Worm (Caenorhabditis elegans) whole organism, L3 larva: Measurements from ENCODE around the gene C09F5.1.

Experiments used
- R02D3.7 ChIP-seq: fragments of 150-350 bp; optimal IDR thresholded peaks from 2 replicates; lab custom pipeline; 2014; ENCODE audit warnings: missing biosample characterization, missing genetic modification characterization
- ZK546.5 ChIP-seq: sonication (generic microtip); optimal IDR thresholded peaks from 2 replicates; lab custom pipeline; 2017; ENCODE audit warnings: missing biosample characterization, missing genetic modification characterization
- aly-2 ChIP-seq: fragments of 150-350 bp; optimal IDR thresholded peaks from 2 replicates; lab custom pipeline; 2014; ENCODE audit warnings: missing biosample characterization, missing genetic modification characterization
- ama-1 ChIP-seq: fragments of 150-350 bp; optimal IDR thresholded peaks from 2 replicates; lab custom pipeline; 2018
- ceh-16 ChIP-seq: sonication (generic microtip); optimal IDR thresholded peaks from 2 replicates; lab custom pipeline; 2017; ENCODE audit warnings: missing biosample characterization, missing genetic modification characterization
- ceh-28 ChIP-seq: fragments of 150-350 bp; optimal IDR thresholded peaks from 2 replicates; lab custom pipeline; 2014; ENCODE audit warnings: missing biosample characterization, missing genetic modification reagents, missing genetic modification characterization
- ceh-82 ChIP-seq: fragments of 150-350 bp; optimal IDR thresholded peaks from 2 replicates; lab custom pipeline; 2014; ENCODE audit warnings: missing biosample characterization, missing genetic modification characterization
- egl-27 ChIP-seq: sonication (generic microtip); optimal IDR thresholded peaks from 4 replicates; lab custom pipeline; 2017; ENCODE audit warnings: missing biosample characterization, missing genetic modification reagents, missing genetic modification characterization
- egl-5 ChIP-seq: fragments of 150-350 bp; optimal IDR thresholded peaks from 2 replicates; lab custom pipeline; 2017; ENCODE audit warnings: missing biosample characterization, missing genetic modification reagents, missing genetic modification characterization, inconsistent platforms
- elt-1 ChIP-seq: fragments of 150-350 bp; optimal IDR thresholded peaks from 2 replicates; lab custom pipeline; 2014; ENCODE audit warnings: missing biosample characterization, missing genetic modification characterization
- elt-2 ChIP-seq: sonication (generic microtip); optimal IDR thresholded peaks from 2 replicates; lab custom pipeline; 2016; ENCODE audit warnings: missing genetic modification reagents, mild to moderate bottlenecking, missing genetic modification characterization, missing compliant biosample characterization
- elt-3 ChIP-seq, 3 experiments: fragments of 150-350 bp in 1 of 3; sonication (generic microtip) in 2 of 3; optimal IDR thresholded peaks; 2 replicates in 2 of 3; 4 replicates in 1 of 3; lab custom pipeline; 2014 to 2017; ENCODE audit warnings: missing biosample characterization in 3 of 3, missing genetic modification characterization in 3 of 3
- fkh-10 ChIP-seq: sonication (generic microtip); optimal IDR thresholded peaks from 2 replicates; lab custom pipeline; 2017; ENCODE audit warnings: missing biosample characterization, missing genetic modification reagents, missing genetic modification characterization
- fkh-2 ChIP-seq: fragments of 150-350 bp; optimal IDR thresholded peaks from 2 replicates; lab custom pipeline; 2014; ENCODE audit warnings: missing biosample characterization, missing genetic modification reagents, missing genetic modification characterization
- fos-1 ChIP-seq: fragments of 150-350 bp; optimal IDR thresholded peaks from 2 replicates; lab custom pipeline; 2014; ENCODE audit warnings: missing biosample characterization, missing genetic modification characterization
- hmg-11 ChIP-seq: sonication (generic microtip); optimal IDR thresholded peaks from 2 replicates; lab custom pipeline; 2016; ENCODE audit warnings: missing genetic modification characterization, missing compliant biosample characterization
- jun-1 ChIP-seq: fragments of 150-350 bp; optimal IDR thresholded peaks from 2 replicates; lab custom pipeline; 2014; ENCODE audit warnings: missing biosample characterization, missing genetic modification reagents, missing genetic modification characterization
- lin-15B ChIP-seq: fragments of 150-350 bp; optimal IDR thresholded peaks from 2 replicates; lab custom pipeline; 2014; ENCODE audit warnings: missing biosample characterization, missing genetic modification characterization
- lin-39 ChIP-seq: fragments of 150-350 bp; optimal IDR thresholded peaks from 2 replicates; lab custom pipeline; 2018; ENCODE audit warnings: missing biosample characterization, missing genetic modification reagents, missing genetic modification characterization
- lsy-12 ChIP-seq: sonication (generic microtip); optimal IDR thresholded peaks from 2 replicates; lab custom pipeline; 2016; ENCODE audit warnings: mild to moderate bottlenecking, missing genetic modification characterization, missing compliant biosample characterization
- mml-1 ChIP-seq: fragments of 150-350 bp; sonication (generic microtip); optimal IDR thresholded peaks from 3 replicates; lab custom pipeline; 2014; ENCODE audit warnings: missing biosample characterization, missing genetic modification characterization
- nfya-1 ChIP-seq: sonication (generic microtip); optimal IDR thresholded peaks from 2 replicates; lab custom pipeline; 2017; ENCODE audit warnings: missing genetic modification characterization, mild to moderate bottlenecking, missing compliant biosample characterization, antibody characterized with exemption, moderate library complexity; ENCODE audit not compliant: insufficient read depth
- nhr-11 ChIP-seq: fragments of 150-350 bp; optimal IDR thresholded peaks from 2 replicates; lab custom pipeline; 2014; ENCODE audit warnings: missing biosample characterization, missing genetic modification characterization
- nhr-12 ChIP-seq: fragments of 150-350 bp; optimal IDR thresholded peaks from 2 replicates; lab custom pipeline; 2014; ENCODE audit warnings: missing biosample characterization, missing genetic modification characterization
- nhr-23 ChIP-seq: fragments of 150-350 bp; optimal IDR thresholded peaks from 2 replicates; lab custom pipeline; 2014; ENCODE audit warnings: missing biosample characterization, missing genetic modification reagents, missing genetic modification characterization
- nhr-237 ChIP-seq: fragments of 150-350 bp; optimal IDR thresholded peaks from 2 replicates; lab custom pipeline; 2014; ENCODE audit warnings: missing biosample characterization, missing genetic modification characterization
- nhr-25 ChIP-seq: sonication (generic microtip); optimal IDR thresholded peaks from 2 replicates; lab custom pipeline; 2017; ENCODE audit warnings: missing biosample characterization, missing genetic modification characterization
- nhr-28 ChIP-seq: fragments of 150-350 bp; optimal IDR thresholded peaks from 2 replicates; lab custom pipeline; 2014; ENCODE audit warnings: missing biosample characterization, missing genetic modification characterization
- nhr-43 ChIP-seq: sonication (generic microtip); optimal IDR thresholded peaks from 2 replicates; lab custom pipeline; 2016; ENCODE audit warnings: mild to moderate bottlenecking, missing genetic modification characterization, missing compliant biosample characterization; ENCODE audit not compliant: poor library complexity, severe bottlenecking
- nhr-67 ChIP-seq: fragments of 150-350 bp; optimal IDR thresholded peaks from 2 replicates; lab custom pipeline; 2014; ENCODE audit warnings: missing biosample characterization, missing genetic modification characterization
- pha-4 ChIP-seq: fragments of 150-350 bp; optimal IDR thresholded peaks from 2 replicates; lab custom pipeline; 2014; ENCODE audit warnings: missing biosample characterization, missing genetic modification reagents, missing genetic modification characterization
- pqm-1 ChIP-seq: fragments of 150-350 bp; optimal IDR thresholded peaks from 2 replicates; lab custom pipeline; 2017; ENCODE audit warnings: missing biosample characterization, missing genetic modification characterization, inconsistent platforms
- sea-2 ChIP-seq: fragments of 150-350 bp; sonication (generic microtip); optimal IDR thresholded peaks from 4 replicates; lab custom pipeline; 2014; ENCODE audit warnings: missing biosample characterization, missing genetic modification reagents, missing genetic modification characterization
- snpc-4 ChIP-seq: fragments of 150-350 bp; optimal IDR thresholded peaks from 2 replicates; lab custom pipeline; 2014; ENCODE audit warnings: missing biosample characterization, missing genetic modification characterization
- tbx-2 ChIP-seq: sonication (generic microtip); optimal IDR thresholded peaks from 2 replicates; lab custom pipeline; 2016; ENCODE audit warnings: mild to moderate bottlenecking, missing genetic modification characterization, missing compliant biosample characterization
- zag-1 ChIP-seq: fragments of 150-350 bp; optimal IDR thresholded peaks from 2 replicates; lab custom pipeline; 2014; ENCODE audit warnings: missing biosample characterization, missing genetic modification characterization
- ztf-11 ChIP-seq: fragments of 150-350 bp; optimal IDR thresholded peaks from 2 replicates; lab custom pipeline; 2014; ENCODE audit warnings: missing biosample characterization, missing genetic modification characterization

The C09F5.1 gene

ce11 chrIII:644660-645059 is 13.8 kb upstream of the C09F5.1 start:
- no peak for TF ChIP-seq nhr-237 (tag; lab: Kevin White, UChicago)
- no peak for TF ChIP-seq R02D3.7 (tag; lab: Kevin White, UChicago)
- no peak for TF ChIP-seq aly-2 (tag; lab: Kevin White, UChicago)
- TF ChIP-seq ceh-28 = no peak
- TF ChIP-seq snpc-4 = no peak
- no peak for TF ChIP-seq elt-3 (tag; optimal IDR thresholded peaks at IDR 0.05; lab: Kevin White, UChicago)
- no peak for TF ChIP-seq ama-1 (lab: Kevin White, UChicago)
- TF ChIP-seq nhr-67 (tag; lab: Kevin White, UChicago) = no peak
- no peak for TF ChIP-seq elt-2
- TF ChIP-seq ztf-11 (tag; lab: Kevin White, UChicago) = no peak
- no peak for TF ChIP-seq nhr-25
- no peak for TF ChIP-seq fos-1 (tag; lab: Kevin White, UChicago)
- TF ChIP-seq ceh-82 = no peak

- TF ChIP-seq lsy-12 (tag; lab: Kevin White, UChicago) (no peak), lin-39 (tag; lab: Kevin White, UChicago) (no peak), fos-1 (tag; lab: Kevin White, UChicago) (no peak), pqm-1 (tag; lab: Kevin White, UChicago) (no peak), nfya-1 (no peak), hmg-11 (tag; lab: Kevin White, UChicago) (no peak), ztf-11 (tag; lab: Kevin White, UChicago) (no peak), tbx-2 (tag; lab: Kevin White, UChicago) (no peak), ZK546.5 (tag; lab: Kevin White, UChicago) (no peak), nhr-43 (tag; lab: Kevin White, UChicago) (no peak), ceh-16 (no peak), zag-1 (tag; lab: Kevin White, UChicago) (no peak), fkh-2 (tag; lab: Kevin White, UChicago) (no peak), lin-15B (tag; lab: Kevin White, UChicago) (no peak), nhr-11 (tag; lab: Kevin White, UChicago) (no peak)
Measured at ce11 chrIII:646454-646853, 12.1 kb upstream of the C09F5.1 start, which contains the start of gene orai-1. orai-1 (plus strand) TSS chrIII:646754.

- TF ChIP-seq pha-4 (tag; lab: Kevin White, UChicago) = peak; percentile 78
- TF ChIP-seq ceh-16 = no peak
- no peak for TF ChIP-seq nhr-28 (tag; lab: Kevin White, UChicago)
- TF ChIP-seq nhr-23 (tag; lab: Kevin White, UChicago) = peak; percentile 19
- TF ChIP-seq nhr-237 (tag; lab: Kevin White, UChicago) = no peak
- TF ChIP-seq nfya-1 = peak; percentile 26
- TF ChIP-seq fkh-10 = no peak
- TF ChIP-seq R02D3.7 (tag; lab: Kevin White, UChicago) = no peak
- TF ChIP-seq egl-27 = no peak
- peak; percentile 47 for TF ChIP-seq hmg-11 (tag; lab: Kevin White, UChicago)
- no peak for TF ChIP-seq sea-2
- no peak for TF ChIP-seq jun-1
- no peak for TF ChIP-seq fkh-2 (tag; lab: Kevin White, UChicago)
- TF ChIP-seq ztf-11 (tag; lab: Kevin White, UChicago) = no peak
- no peak for TF ChIP-seq nhr-25
- TF ChIP-seq, all 47 proteins: peak for 4
Measured at ce11 chrIII:647248-647647, 11.3 kb upstream of the C09F5.1 start.

- TF ChIP-seq ama-1 (lab: Kevin White, UChicago) = no peak
- no peak for TF ChIP-seq mml-1 (tag; lab: Kevin White, UChicago)
- TF ChIP-seq jun-1 = no peak
- no peak for TF ChIP-seq nhr-43 (tag; lab: Kevin White, UChicago)
- TF ChIP-seq elt-1 (tag; lab: Kevin White, UChicago) = no peak
- TF ChIP-seq fkh-10 = no peak
- no peak for TF ChIP-seq aly-2 (tag; lab: Kevin White, UChicago)
- TF ChIP-seq egl-5 (tag; lab: Kevin White, UChicago) = no peak
- no peak for TF ChIP-seq nhr-12 (tag; lab: Kevin White, UChicago)
- TF ChIP-seq lin-39 (tag; lab: Kevin White, UChicago) = no peak
- TF ChIP-seq sea-2 = no peak
- no peak for TF ChIP-seq R02D3.7 (tag; lab: Kevin White, UChicago)
Measured at ce11 chrIII:649935-650334, 8.6 kb upstream of the C09F5.1 start.
